Worm (Caenorhabditis elegans): Measurements from ENCODE around the gene str-253.

The str-253 gene

ce11 chrV:2218803-2219202 lies 35.6 kb downstream of the str-253 start, which contains the start of gene nhr-56 (continued):
- TF ChIP-seq ceh-44 (GFP tag; IDR thresholded peaks at IDR 0.05) (no peak), lsy-2 (tag; optimal IDR thresholded peaks at IDR 0.05) (peak in 1 of 2 experiments; percentile 58), nhr-111 (GFP tag; optimal IDR thresholded peaks at IDR 0.05) (no peak), zip-2 (tag; optimal IDR thresholded peaks at IDR 0.05) (no peak), cey-2 (tag; optimal IDR thresholded peaks at IDR 0.05; ENCODE audit: borderline replicate concordance, insufficient read depth) (no peak), D1046.2 (GFP tag; IDR thresholded peaks at IDR 0.05) (no peak), fos-1 (tag; optimal IDR thresholded peaks at IDR 0.05) (no peak), lin-29 (GFP tag; IDR thresholded peaks at IDR 0.05) (no peak), Y5F2A.4 (GFP tag; optimal IDR thresholded peaks at IDR 0.05) (no peak), Y105C5A.15 (GFP tag; IDR thresholded peaks at IDR 0.05) (no peak), tra-1 (GFP tag; IDR thresholded peaks at IDR 0.05) (no peak), set-16 (GFP tag; IDR thresholded peaks at IDR 0.05) (no peak), nhr-11 (tag; optimal IDR thresholded peaks at IDR 0.05) (no peak), php-3 (GFP tag; IDR thresholded peaks at IDR 0.05) (no peak), zfp-3 (GFP tag; conservative IDR thresholded peaks at IDR 0.05) (no peak), aha-1 (tag) (no peak), egl-27 (tag; optimal IDR thresholded peaks at IDR 0.05) (no peak), ctbp-1 (GFP tag; IDR thresholded peaks at IDR 0.05) (no peak), rbr-2 (tag; optimal IDR thresholded peaks at IDR 0.05) (no peak), mdl-1 (tag; optimal IDR thresholded peaks at IDR 0.05) (peak in 1 of 2 experiments; percentile 49), R02D3.7 (tag; optimal IDR thresholded peaks at IDR 0.05) (no peak), mxl-2 (GFP tag; conservative IDR thresholded peaks at IDR 0.05) (no peak), jun-1 (tag; optimal IDR thresholded peaks at IDR 0.05) (no peak), unc-39 (tag; optimal IDR thresholded peaks at IDR 0.05) (no peak), F26F4.8 (GFP tag; conservative IDR thresholded peaks at IDR 0.05) (no peak), pqm-1 (tag; optimal IDR thresholded peaks at IDR 0.05) (peak; percentile 55), Y75B8A.6 (GFP tag; IDR thresholded peaks at IDR 0.05) (no peak), dve-1 (tag; optimal IDR thresholded peaks at IDR 0.05; ENCODE audit: insufficient read depth) (peak; percentile 67), mep-1 (tag; optimal IDR thresholded peaks at IDR 0.05) (peak; percentile 54), hif-1 (tag; optimal IDR thresholded peaks at IDR 0.05) (no peak), sdz-12 (GFP tag; optimal IDR thresholded peaks at IDR 0.05) (no peak), nhr-77 (tag; optimal IDR thresholded peaks at IDR 0.05) (peak; percentile 71), ceh-32 (tag; optimal IDR thresholded peaks at IDR 0.05; ENCODE audit: poor library complexity) (no peak), gei-8 (GFP tag; optimal IDR thresholded peaks at IDR 0.05) (no peak), ZK337.2 (GFP tag; IDR thresholded peaks at IDR 0.05) (no peak), pha-4 (GFP tag; IDR thresholded peaks at IDR 0.05) (0 out of 2 replicates have a peak, but pooled peaks have one; percentile 16), pha-4 (tag; optimal IDR thresholded peaks at IDR 0.05) (peak; percentile 75), ces-1 (GFP tag; optimal IDR thresholded peaks at IDR 0.05) (no peak), madf-9 (GFP tag; conservative IDR thresholded peaks at IDR 0.05) (no peak), F10B5.3 (tag; optimal IDR thresholded peaks at IDR 0.05) (no peak), lir-3 (tag; optimal IDR thresholded peaks at IDR 0.05) (no peak), F49E8.2 (tag; optimal IDR thresholded peaks at IDR 0.05; ENCODE audit: borderline replicate concordance) (no peak), nhr-237 (tag; optimal IDR thresholded peaks at IDR 0.05) (no peak), lin-13 (GFP tag; optimal IDR thresholded peaks at IDR 0.05) (no peak), unc-62 (GFP tag; optimal IDR thresholded peaks at IDR 0.05 in 1 of 2) (no peak), unc-62 (tag; optimal IDR thresholded peaks at IDR 0.05) (no peak), unc-130 (GFP tag; optimal IDR thresholded peaks at IDR 0.05) (no peak), hlh-11 (tag; optimal IDR thresholded peaks at IDR 0.05) (peak; percentile 81), saeg-2 (GFP tag; IDR thresholded peaks at IDR 0.05) (no peak), snpc-4 (tag; optimal IDR thresholded peaks at IDR 0.05) (no peak), vab-7 (GFP tag; IDR thresholded peaks at IDR 0.05) (no peak), lin-38 (GFP tag; IDR thresholded peaks at IDR 0.05) (no peak)
